Worm (Caenorhabditis elegans): ENCODE results near the gene C30G4.2.

- TF ChIP-seq W03F9.2 (tag; optimal IDR thresholded peaks at IDR 0.05): no peak
- TF ChIP-seq him-1 (tag; optimal IDR thresholded peaks at IDR 0.05): no peak
- no peak for TF ChIP-seq dao-5 (tag; optimal IDR thresholded peaks at IDR 0.05)
Observed at ce11 chrX:17020858-17021257, 24.6 kb downstream of the C30G4.2 start, which contains the start of gene F35B3.4.

Data from whole organism, L4/young adult.